Fruit fly (Drosophila melanogaster) whole organism, prepupa: Measurements from ENCODE around the gene CG9616.
A peak's percentile ranks its signal among the peaks of the same experiment; 100 is the strongest.

Experiments used
- Blimp-1 ChIP-seq: fragments of 200-800 bp; sonication (Bioruptor generic); optimal IDR thresholded peaks from 3 replicates; lab custom pipeline; 2017; ENCODE audit warnings: missing biosample characterization, missing genetic modification characterization, mild to moderate bottlenecking, moderate library complexity, missing genetic modification reagents
- CG10631 ChIP-seq: fragments of 200-800 bp; sonication (Bioruptor generic); optimal IDR thresholded peaks from 2 replicates; lab custom pipeline; 2016; ENCODE audit warnings: missing biosample characterization, missing genetic modification characterization
- CG10669 ChIP-seq: fragments of 200-800 bp; sonication (Bioruptor generic); optimal IDR thresholded peaks from 3 replicates; lab custom pipeline; 2018; ENCODE audit warnings: missing biosample characterization, mild to moderate bottlenecking, missing genetic modification characterization, moderate library complexity
- CG11294 ChIP-seq: fragments of 200-800 bp; sonication (Bioruptor generic); IDR thresholded peaks from 2 replicates; pipeline ENCODE4 v1.3.6; 2022; ENCODE audit warnings: missing biosample characterization, missing genetic modification characterization
- CG11762 ChIP-seq: fragments of 200-800 bp; sonication (Bioruptor generic); optimal IDR thresholded peaks from 3 replicates; lab custom pipeline; 2016; ENCODE audit warnings: missing biosample characterization, missing genetic modification characterization; ENCODE audit not compliant: insufficient read depth
- CG11902 ChIP-seq: fragments of 200-800 bp; sonication (Bioruptor generic); optimal IDR thresholded peaks from 3 replicates; lab custom pipeline; 2016; ENCODE audit warnings: missing biosample characterization, missing genetic modification characterization
- CG15336 ChIP-seq: fragments of 200-800 bp; sonication (Bioruptor generic); IDR thresholded peaks from 2 replicates; pipeline ENCODE4 v1.3.6; 2022; ENCODE audit warnings: missing biosample characterization, missing genetic modification characterization
- CG1621 ChIP-seq: fragments of 200-800 bp; sonication (Bioruptor generic); optimal IDR thresholded peaks from 3 replicates; lab custom pipeline; 2018; ENCODE audit warnings: missing biosample characterization, mild to moderate bottlenecking, missing genetic modification characterization
- CG16779 ChIP-seq: fragments of 200-800 bp; sonication (Bioruptor generic); optimal IDR thresholded peaks from 3 replicates; lab custom pipeline; 2017; ENCODE audit warnings: missing biosample characterization, mild to moderate bottlenecking, missing genetic modification characterization
- CG3032 ChIP-seq: fragments of 200-800 bp; optimal IDR thresholded peaks from 2 replicates; lab custom pipeline; 2019; ENCODE audit warnings: missing biosample characterization, mild to moderate bottlenecking, missing genetic modification characterization, moderate library complexity
- CG31627 ChIP-seq: fragments of 200-800 bp; sonication (Bioruptor generic); optimal IDR thresholded peaks from 3 replicates; lab custom pipeline; 2016; ENCODE audit warnings: missing biosample characterization, missing genetic modification characterization
- CG34406 ChIP-seq: fragments of 200-800 bp; sonication (Bioruptor generic); optimal IDR thresholded peaks from 3 replicates; lab custom pipeline; 2016; ENCODE audit warnings: missing biosample characterization, missing genetic modification characterization
- CG3919 ChIP-seq: fragments of 200-800 bp; sonication (Bioruptor generic); optimal IDR thresholded peaks from 3 replicates; lab custom pipeline; 2016; ENCODE audit warnings: missing biosample characterization, missing genetic modification characterization
- CG4318 ChIP-seq: fragments of 200-800 bp; sonication (Bioruptor generic); optimal IDR thresholded peaks from 3 replicates; lab custom pipeline; 2017; ENCODE audit warnings: missing biosample characterization, mild to moderate bottlenecking, missing genetic modification characterization
- CG6808 ChIP-seq: fragments of 200-800 bp; sonication (Bioruptor generic); optimal IDR thresholded peaks from 3 replicates; lab custom pipeline; 2017; ENCODE audit warnings: missing biosample characterization, missing genetic modification characterization, mild to moderate bottlenecking, moderate library complexity, missing genetic modification reagents
- CG6854 ChIP-seq: fragments of 200-800 bp; sonication (Bioruptor generic); optimal IDR thresholded peaks from 2 replicates; lab custom pipeline; 2017; ENCODE audit warnings: missing biosample characterization, mild to moderate bottlenecking, missing genetic modification characterization
- CG7368 ChIP-seq: fragments of 200-800 bp; sonication (Bioruptor generic); optimal IDR thresholded peaks from 3 replicates; lab custom pipeline; 2016; ENCODE audit warnings: missing biosample characterization, missing genetic modification characterization
- CG8119 ChIP-seq: fragments of 200-800 bp; sonication (Bioruptor generic); IDR thresholded peaks from 3 replicates; pipeline ENCODE4 v1.3.6; 2022; ENCODE audit warnings: missing biosample characterization, missing genetic modification characterization
- Eip75B ChIP-seq: fragments of 200-800 bp; sonication (Bioruptor generic); optimal IDR thresholded peaks from 3 replicates; lab custom pipeline; 2016; ENCODE audit warnings: missing biosample characterization, missing genetic modification characterization
- Eip78C ChIP-seq: fragments of 200-800 bp; sonication (Bioruptor generic); peaks from one replicate; lab custom pipeline; 2016; ENCODE audit warnings: missing biosample characterization, missing genetic modification characterization
- Eip93F ChIP-seq: fragments of 200-800 bp; sonication (Bioruptor generic); optimal IDR thresholded peaks from 2 replicates; lab custom pipeline; 2016; ENCODE audit warnings: missing biosample characterization, mild to moderate bottlenecking, missing genetic modification characterization
- Ets96B ChIP-seq: fragments of 200-800 bp; optimal IDR thresholded peaks from 2 replicates; lab custom pipeline; 2019; ENCODE audit warnings: missing biosample characterization, mild to moderate bottlenecking, missing genetic modification characterization, moderate library complexity
- Hr38 ChIP-seq: sonication (Bioruptor generic); optimal IDR thresholded peaks from 2 replicates; lab custom pipeline; 2016; ENCODE audit warnings: missing biosample characterization, missing genetic modification characterization
- Hr39 ChIP-seq: fragments of 200-800 bp; sonication (Bioruptor generic); optimal IDR thresholded peaks from 2 replicates; lab custom pipeline; 2016; ENCODE audit warnings: missing biosample characterization, missing genetic modification characterization
- Hr4 ChIP-seq: fragments of 200-800 bp; sonication (Bioruptor generic); optimal IDR thresholded peaks from 3 replicates; lab custom pipeline; 2016; ENCODE audit warnings: missing biosample characterization, missing genetic modification characterization
- Lpt ChIP-seq: fragments of 200-800 bp; sonication (Bioruptor generic); optimal IDR thresholded peaks from 3 replicates; lab custom pipeline; 2016; ENCODE audit warnings: missing biosample characterization, missing genetic modification characterization
- Met ChIP-seq: fragments of 200-800 bp; sonication (Bioruptor generic); optimal IDR thresholded peaks from 3 replicates; lab custom pipeline; 2016; ENCODE audit warnings: missing biosample characterization, missing genetic modification characterization
- OdsH ChIP-seq: fragments of 200-800 bp; sonication (Bioruptor generic); optimal IDR thresholded peaks from 3 replicates; lab custom pipeline; 2016; ENCODE audit warnings: missing biosample characterization, missing genetic modification characterization
- Sox102F ChIP-seq: fragments of 200-800 bp; sonication (Bioruptor generic); optimal IDR thresholded peaks from 2 replicates; lab custom pipeline; 2016; ENCODE audit warnings: missing biosample characterization, mild to moderate bottlenecking, missing genetic modification characterization
- Sox14 ChIP-seq: fragments of 200-800 bp; sonication (Bioruptor generic); optimal IDR thresholded peaks from 3 replicates; lab custom pipeline; 2016; ENCODE audit warnings: missing biosample characterization, missing genetic modification characterization
- Sox15 ChIP-seq: fragments of 200-800 bp; sonication (Bioruptor generic); optimal IDR thresholded peaks from 3 replicates; lab custom pipeline; 2016; ENCODE audit warnings: missing biosample characterization, missing genetic modification characterization
- achi ChIP-seq: fragments of 200-800 bp; sonication (Bioruptor generic); optimal IDR thresholded peaks from 3 replicates; lab custom pipeline; 2016; ENCODE audit warnings: missing biosample characterization, missing genetic modification characterization
- acj6 ChIP-seq: fragments of 200-800 bp; sonication (Bioruptor generic); optimal IDR thresholded peaks from 3 replicates; lab custom pipeline; 2016; ENCODE audit warnings: missing biosample characterization, missing genetic modification characterization
- cyc ChIP-seq: fragments of 200-800 bp; sonication (Bioruptor generic); optimal IDR thresholded peaks from 3 replicates; lab custom pipeline; 2016; ENCODE audit warnings: missing biosample characterization, missing genetic modification characterization
- dac ChIP-seq: fragments of 200-800 bp; sonication (Bioruptor generic); optimal IDR thresholded peaks from 2 replicates; lab custom pipeline; 2017; ENCODE audit warnings: missing biosample characterization, mild to moderate bottlenecking, missing genetic modification characterization
- dsx ChIP-seq: fragments of 200-800 bp; optimal IDR thresholded peaks from 3 replicates; lab custom pipeline; 2019; ENCODE audit warnings: missing biosample characterization, mild to moderate bottlenecking, missing genetic modification characterization, moderate library complexity; ENCODE audit not compliant: poor library complexity, severe bottlenecking
- eg ChIP-seq: fragments of 200-800 bp; sonication (Bioruptor generic); IDR thresholded peaks from 3 replicates; pipeline ENCODE4 v1.3.6; 2022; ENCODE audit warnings: missing biosample characterization, missing genetic modification characterization
- fd59A ChIP-seq: fragments of 200-800 bp; sonication (Bioruptor generic); optimal IDR thresholded peaks from 2 replicates; lab custom pipeline; 2017; ENCODE audit warnings: missing biosample characterization, mild to moderate bottlenecking, missing genetic modification characterization, missing genetic modification reagents
- fkh ChIP-seq: fragments of 200-800 bp; sonication (Bioruptor generic); optimal IDR thresholded peaks from 3 replicates; lab custom pipeline; 2017; ENCODE audit warnings: missing biosample characterization, mild to moderate bottlenecking, missing genetic modification characterization, moderate library complexity
- lz ChIP-seq: fragments of 200-800 bp; sonication (Bioruptor generic); optimal IDR thresholded peaks from 3 replicates; lab custom pipeline; 2016; ENCODE audit warnings: missing biosample characterization, missing genetic modification characterization
- net ChIP-seq: fragments of 200-800 bp; sonication (Bioruptor generic); optimal IDR thresholded peaks from 3 replicates; lab custom pipeline; 2016; ENCODE audit warnings: missing biosample characterization, missing genetic modification characterization
- pdm3 ChIP-seq: fragments of 200-800 bp; sonication (Bioruptor generic); optimal IDR thresholded peaks from 3 replicates; lab custom pipeline; 2016; ENCODE audit warnings: missing biosample characterization, missing genetic modification characterization
- salr ChIP-seq, 2 experiments: fragments of 200-800 bp; sonication (Bioruptor generic); optimal IDR thresholded peaks; 3 replicates each; lab custom pipeline; 2016 to 2018; ENCODE audit warnings: missing biosample characterization in 2 of 2, missing genetic modification characterization in 2 of 2, mild to moderate bottlenecking in 1 of 2
- spab ChIP-seq: fragments of 200-800 bp; sonication (Bioruptor generic); optimal IDR thresholded peaks from 2 replicates; lab custom pipeline; 2017; ENCODE audit warnings: missing biosample characterization, mild to moderate bottlenecking, missing genetic modification characterization, missing genetic modification reagents
- ss ChIP-seq, 2 experiments: fragments of 200-800 bp; sonication (Bioruptor generic); optimal IDR thresholded peaks; 2 replicates in 1 of 2; 3 replicates in 1 of 2; lab custom pipeline; 2017 to 2018; ENCODE audit warnings: mild to moderate bottlenecking in 2 of 2, missing biosample characterization in 2 of 2, missing genetic modification characterization in 2 of 2, moderate library complexity in 1 of 2
- svp ChIP-seq: fragments of 200-800 bp; sonication (Bioruptor generic); peaks from one replicate; lab custom pipeline; 2016; ENCODE audit warnings: missing biosample characterization, missing genetic modification characterization
- topi ChIP-seq: fragments of 200-800 bp; sonication (Bioruptor generic); optimal IDR thresholded peaks from 3 replicates; lab custom pipeline; 2016; ENCODE audit warnings: missing biosample characterization, missing genetic modification characterization
- vri ChIP-seq: fragments of 200-800 bp; sonication (Bioruptor generic); optimal IDR thresholded peaks from 3 replicates; lab custom pipeline; 2016; ENCODE audit warnings: missing biosample characterization, mild to moderate bottlenecking, missing genetic modification characterization

CG9616 gene

dm6 chr3R:14282215-14283041 lies 37.2 kb upstream of the CG9616 start (continued):
- no peak for TF ChIP-seq CG34406 (GFP tag; lab: Kevin White, UChicago)
- TF ChIP-seq lz = no peak

DNA sequence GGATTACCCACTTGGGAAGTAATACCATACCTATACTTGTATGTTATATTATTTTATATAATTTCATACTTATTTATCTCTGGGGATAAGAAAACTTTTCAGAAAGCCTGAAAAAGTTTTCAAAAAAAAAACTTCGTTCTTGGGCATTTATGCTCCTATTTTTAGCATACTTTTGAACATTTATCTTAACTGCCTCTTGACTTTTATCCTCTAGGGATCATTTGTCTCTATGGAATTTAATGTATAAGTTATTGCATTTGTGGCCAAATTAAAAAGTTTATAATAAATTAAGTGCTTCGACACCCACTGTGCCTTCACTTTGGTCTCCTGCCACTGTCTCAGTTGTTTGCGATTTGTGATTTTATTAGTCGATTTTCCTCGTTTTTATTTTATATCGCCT lies 35.1 kb upstream of the CG9616 start:
- TF ChIP-seq vri (GFP tag; lab: Kevin White, UChicago) (no peak), cyc (GFP tag; lab: Kevin White, UChicago) (no peak), Hr39 (peak; percentile 16), Blimp-1 (GFP tag; lab: Kevin White, UChicago) (no peak), ss (GFP tag; optimal IDR thresholded peaks at IDR 0.05; lab: Kevin White, UChicago) (no peak), CG11762 (GFP tag; lab: Kevin White, UChicago) (peak; percentile 22), dac (GFP tag; lab: Kevin White, UChicago) (peak; percentile 77), CG16779 (tag; lab: Kevin White, UChicago) (peak; percentile 23), fkh (GFP tag; lab: Kevin White, UChicago) (no peak), Eip75B (no peak), dsx (GFP tag; lab: Kevin White, UChicago) (no peak), Sox14 (GFP tag; lab: Kevin White, UChicago) (peak; percentile 41), Hr4 (GFP tag; lab: Kevin White, UChicago) (peak; percentile 81), topi (peak; percentile 15), CG34406 (GFP tag; lab: Kevin White, UChicago) (peak; percentile 25), achi (GFP tag; lab: Kevin White, UChicago) (peak; percentile 54), CG11294 (GFP tag; lab: Robert Waterston, UW) (no peak), Sox15 (no peak), fd59A (GFP tag; lab: Kevin White, UChicago) (no peak), Hr38 (GFP tag; lab: Kevin White, UChicago) (no peak), CG6808 (no peak), Sox102F (peak; percentile 29), svp (GFP tag; lab: Kevin White, UChicago) (peak; percentile 70), CG10631 (peak; percentile 53), pdm3 (GFP tag; lab: Kevin White, UChicago) (peak; percentile 52), Lpt (GFP tag; lab: Kevin White, UChicago) (peak; percentile 62), CG4318 (GFP tag; lab: Kevin White, UChicago) (peak; percentile 89), CG6854 (no peak), Met (peak; percentile 9), eg (GFP tag; lab: Robert Waterston, UW) (peak; percentile 66; the same call in 2 of the 3 replicates), CG10669 (no peak), CG15336 (GFP tag; lab: Robert Waterston, UW) (peak; percentile 64; the same call in 1 of the 2 replicates), OdsH (peak; percentile 71), Ets96B (tag; lab: Kevin White, UChicago) (peak; percentile 8), net (GFP tag; lab: Kevin White, UChicago) (peak; percentile 27), Eip78C (peak; percentile 84), acj6 (GFP tag; lab: Kevin White, UChicago) (peak; percentile 63), CG7368 (GFP tag; lab: Kevin White, UChicago) (no peak), Eip93F (no peak), CG31627 (GFP tag; lab: Kevin White, UChicago) (peak; percentile 15), salr (GFP tag; optimal IDR thresholded peaks at IDR 0.05; lab: Kevin White, UChicago) (peak in 1 of 2 experiments; percentile 74), CG8119 (peak; percentile 80), spab (no peak), CG3032 (tag; lab: Kevin White, UChicago) (peak; percentile 20), CG11902 (GFP tag; lab: Kevin White, UChicago) (no peak), CG3919 (GFP tag; lab: Kevin White, UChicago) (peak; percentile 49), CG1621 (tag; lab: Kevin White, UChicago) (no peak)
